Worm (Caenorhabditis elegans): ENCODE measurements around the gene his-5.

DNA sequence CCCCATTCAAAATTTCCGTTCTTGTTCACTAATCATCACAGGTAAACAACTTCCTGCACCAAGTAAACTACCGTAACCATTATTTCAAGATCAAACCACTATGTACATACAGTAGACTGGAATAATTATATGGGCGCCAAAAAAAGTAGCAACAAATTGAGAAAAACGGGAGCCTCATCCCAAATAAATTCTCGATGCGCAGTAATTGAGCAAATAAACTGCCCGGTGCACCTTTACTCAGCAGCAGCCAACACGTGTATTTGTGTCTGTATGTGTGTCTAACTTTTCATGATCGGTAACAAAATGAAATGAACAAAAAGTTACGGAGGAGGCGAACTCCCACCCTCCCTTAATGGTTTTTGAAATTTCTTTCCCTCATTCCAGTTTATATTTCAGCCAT, 5.8 kb upstream of the his-5 start, which contains the start of gene otpl-5:
- TF ChIP-seq unc-86 (tag; optimal IDR thresholded peaks at IDR 0.05) (no peak), nhr-237 (tag; optimal IDR thresholded peaks at IDR 0.05) (no peak), unc-30 (tag; optimal IDR thresholded peaks at IDR 0.05) (no peak), nhr-20 (tag; optimal IDR thresholded peaks at IDR 0.05) (no peak), jun-1 (tag; optimal IDR thresholded peaks at IDR 0.05) (no peak)

All from whole organism, L1 larva.